Worm (Caenorhabditis elegans): ENCODE data around the gene cox-15.

cox-15 gene

DNA sequence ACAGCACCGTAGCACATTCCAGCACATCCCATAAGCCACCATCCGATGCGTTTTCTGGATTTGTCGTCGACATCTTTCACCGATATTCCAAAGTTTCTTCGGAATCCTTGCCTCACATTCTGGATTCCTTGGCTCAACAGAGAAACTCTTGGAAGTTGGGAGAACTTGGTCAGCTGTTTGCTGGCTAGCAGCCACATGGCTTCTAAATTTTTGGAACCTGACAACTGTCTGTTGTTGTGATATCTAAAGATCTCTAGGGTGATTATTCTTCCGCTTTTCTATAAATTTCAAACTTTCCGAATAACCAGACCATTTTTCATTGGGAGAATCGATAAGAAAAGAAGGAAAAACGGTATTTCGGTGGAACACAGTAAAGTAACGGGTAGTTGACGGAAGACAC lies at the start of gene cox-15:
cox-15 (minus strand) TSS at position 202 of the 400 bp plus-strand sequence.
- TF ChIP-seq him-1 (tag; optimal IDR thresholded peaks at IDR 0.05) (no peak), dao-5 (tag; optimal IDR thresholded peaks at IDR 0.05) (no peak), W03F9.2 (tag; optimal IDR thresholded peaks at IDR 0.05) (no peak)

DNA sequence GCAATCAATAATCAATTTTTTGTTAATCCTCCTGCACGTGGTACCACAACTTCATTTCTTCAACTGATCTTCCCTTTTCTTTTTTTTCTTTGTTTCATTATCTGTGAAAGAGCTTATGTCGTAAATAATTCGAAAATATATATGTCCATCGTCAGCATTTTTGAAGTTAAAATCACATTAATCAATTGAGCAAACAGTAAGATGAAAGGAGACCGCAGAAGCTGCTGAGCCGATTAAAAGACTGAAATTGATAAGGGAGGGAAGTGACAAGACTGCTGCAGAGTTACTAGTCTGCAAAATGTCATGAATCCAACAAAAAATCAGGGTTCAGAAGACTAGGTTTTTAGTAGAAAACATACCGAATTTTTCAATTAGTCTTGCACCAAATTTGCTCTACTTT lies 49.1 kb upstream of the cox-15 start:
- TF ChIP-seq him-1 (tag; optimal IDR thresholded peaks at IDR 0.05) (no peak), dao-5 (tag; optimal IDR thresholded peaks at IDR 0.05) (no peak), W03F9.2 (tag; optimal IDR thresholded peaks at IDR 0.05) (no peak)

DNA sequence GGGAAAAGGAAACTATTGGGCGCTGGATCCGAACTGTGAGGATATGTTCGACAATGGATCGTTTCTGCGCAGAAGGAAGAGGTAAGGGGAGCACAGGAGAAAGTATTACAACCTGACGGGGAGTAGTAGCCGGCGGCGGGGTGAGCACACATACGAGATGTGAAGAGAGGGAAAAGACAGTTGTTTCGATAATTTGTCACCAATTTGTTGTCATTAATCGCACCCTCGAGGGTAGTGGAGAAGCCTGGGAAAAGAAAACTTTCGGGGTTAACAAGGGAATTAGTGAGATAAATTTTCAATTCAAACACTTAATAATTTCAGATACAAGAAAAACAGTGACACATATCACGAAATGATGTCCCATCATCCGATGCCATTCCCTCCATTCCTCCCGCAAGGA lies 48.3 kb upstream of the cox-15 start:
- TF ChIP-seq W03F9.2 (tag; optimal IDR thresholded peaks at IDR 0.05): no peak
- no peak for TF ChIP-seq dao-5 (tag; optimal IDR thresholded peaks at IDR 0.05)
- TF ChIP-seq him-1 (tag; optimal IDR thresholded peaks at IDR 0.05): no peak

DNA sequence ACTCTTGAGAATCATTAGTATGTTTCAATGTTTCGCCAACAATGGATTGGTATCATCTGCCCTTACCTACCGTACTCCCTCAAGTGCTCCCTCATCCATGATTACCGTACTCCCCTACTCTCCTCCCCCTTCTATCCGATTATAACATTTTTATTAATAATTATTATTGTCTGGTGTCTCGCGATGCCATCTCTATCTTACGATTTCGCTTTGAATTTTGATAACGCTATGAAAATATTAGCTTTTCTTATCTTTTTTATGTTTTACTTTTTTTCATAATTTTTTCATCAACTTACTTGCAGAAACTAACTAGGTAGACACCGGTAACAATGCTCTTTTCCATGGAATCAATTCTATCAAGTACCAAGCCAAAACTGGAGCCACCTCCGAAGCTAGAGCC lies 46.9 kb upstream of the cox-15 start, which contains the start of gene unc-130:
unc-130 (plus strand) TSS at position 301 of the 400 bp plus-strand sequence.
- TF ChIP-seq him-1 (tag; optimal IDR thresholded peaks at IDR 0.05) (no peak), W03F9.2 (tag; optimal IDR thresholded peaks at IDR 0.05) (no peak), dao-5 (tag; optimal IDR thresholded peaks at IDR 0.05) (no peak)

DNA sequence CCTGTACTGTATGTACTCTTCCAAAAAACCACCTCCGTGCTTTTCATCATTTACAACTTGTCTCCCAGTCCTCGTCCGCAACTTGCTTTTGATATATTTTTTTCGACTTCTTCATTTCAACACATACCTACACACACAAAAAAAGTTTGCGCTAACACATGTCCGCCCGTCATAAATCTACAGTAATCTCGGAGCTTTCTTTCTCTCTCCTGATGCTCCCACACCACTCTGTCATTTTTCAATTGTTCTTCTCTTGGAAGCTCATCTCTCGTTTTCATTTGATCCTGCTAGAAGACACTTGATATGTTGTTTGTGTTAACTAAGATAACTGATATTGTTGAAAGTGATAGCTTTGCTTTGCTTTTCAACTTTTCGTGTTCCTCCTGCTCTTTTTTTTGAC lies 46.4 kb upstream of the cox-15 start:
- TF ChIP-seq him-1 (tag; optimal IDR thresholded peaks at IDR 0.05): no peak
- TF ChIP-seq W03F9.2 (tag; optimal IDR thresholded peaks at IDR 0.05): no peak
- no peak for TF ChIP-seq dao-5 (tag; optimal IDR thresholded peaks at IDR 0.05)

DNA sequence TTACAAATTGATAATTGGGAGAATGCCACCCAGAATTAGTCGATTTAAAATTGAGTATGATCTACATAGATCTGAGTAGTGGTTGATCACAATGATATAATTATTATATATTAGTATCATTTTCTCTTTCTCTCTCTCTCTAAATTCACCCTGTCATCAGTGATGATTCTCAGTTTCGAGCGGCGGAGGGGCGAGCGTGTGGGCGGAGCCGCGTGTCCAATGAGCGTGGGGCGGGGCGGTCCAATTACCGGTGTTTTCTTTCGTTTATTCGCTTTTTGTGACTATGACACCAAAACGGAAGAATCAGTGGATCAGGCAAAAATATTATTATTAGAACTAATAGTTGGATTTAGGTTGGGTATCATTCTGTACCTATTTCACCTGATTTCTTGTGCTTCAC lies 45.2 kb upstream of the cox-15 start:
- TF ChIP-seq him-1 (tag; optimal IDR thresholded peaks at IDR 0.05): no peak

DNA sequence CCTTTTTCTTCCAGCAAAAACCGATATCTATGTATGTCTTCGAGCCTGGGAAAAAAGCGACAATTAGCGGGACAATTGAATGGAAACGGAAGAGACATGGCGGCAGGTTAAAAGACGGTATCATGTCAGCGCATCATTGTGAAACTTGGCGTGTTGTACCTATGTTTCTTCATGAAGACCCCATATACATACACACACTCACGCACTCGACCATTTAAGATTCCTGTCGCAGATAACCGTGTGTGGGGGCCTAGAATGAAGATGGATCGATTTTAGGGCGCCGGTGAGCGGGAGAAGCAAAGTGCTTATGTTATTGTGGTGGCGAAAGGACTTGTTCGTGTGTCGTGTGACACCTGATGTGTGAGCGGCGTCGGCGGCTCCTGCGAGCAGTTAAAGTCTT lies 42.1 kb upstream of the cox-15 start:
- TF ChIP-seq W03F9.2 (tag; optimal IDR thresholded peaks at IDR 0.05) (no peak), dao-5 (tag; optimal IDR thresholded peaks at IDR 0.05) (no peak), him-1 (tag; optimal IDR thresholded peaks at IDR 0.05) (no peak)

DNA sequence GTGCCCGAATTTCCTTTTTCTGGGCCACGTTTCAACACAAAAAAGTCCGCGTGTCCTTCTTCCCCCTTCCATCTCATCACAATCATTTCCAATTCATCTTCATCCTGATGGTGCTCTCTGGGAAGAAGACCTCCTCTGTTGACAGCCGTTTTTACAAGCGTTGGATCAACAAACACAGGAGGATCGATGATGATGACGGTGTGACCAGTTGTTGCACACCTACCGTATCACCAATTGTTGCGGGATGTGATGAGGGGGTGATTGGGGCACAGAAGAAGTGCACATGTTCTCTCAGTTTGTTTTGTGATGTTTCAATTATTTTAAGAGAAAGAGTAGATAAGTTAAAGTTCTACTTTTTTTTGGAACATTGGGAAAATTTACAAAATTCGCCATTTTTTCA lies 40.7 kb upstream of the cox-15 start:
- TF ChIP-seq dao-5 (tag; optimal IDR thresholded peaks at IDR 0.05) (no peak), W03F9.2 (tag; optimal IDR thresholded peaks at IDR 0.05) (no peak), him-1 (tag; optimal IDR thresholded peaks at IDR 0.05) (no peak)

DNA sequence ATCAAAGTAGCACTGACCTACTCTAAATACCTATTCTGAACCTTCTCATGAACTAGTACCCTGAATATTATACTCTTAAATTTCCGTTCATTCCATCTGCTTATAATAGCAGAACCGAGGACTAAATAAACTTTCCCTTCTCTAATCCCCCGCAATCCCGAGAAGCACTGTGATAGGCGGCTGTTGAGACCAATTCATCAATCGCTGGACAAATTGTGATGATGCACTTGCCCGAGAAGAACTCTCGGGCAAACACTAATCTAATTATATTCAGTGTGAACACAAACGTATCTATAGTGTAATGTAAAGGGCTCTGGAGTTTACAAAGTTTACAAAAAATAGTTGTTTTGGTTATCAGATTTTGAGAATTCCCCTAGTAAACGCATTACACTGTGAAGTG lies 40.1 kb upstream of the cox-15 start:
- TF ChIP-seq dao-5 (tag; optimal IDR thresholded peaks at IDR 0.05): no peak
- TF ChIP-seq him-1 (tag; optimal IDR thresholded peaks at IDR 0.05): no peak
- TF ChIP-seq W03F9.2 (tag; optimal IDR thresholded peaks at IDR 0.05): no peak

DNA sequence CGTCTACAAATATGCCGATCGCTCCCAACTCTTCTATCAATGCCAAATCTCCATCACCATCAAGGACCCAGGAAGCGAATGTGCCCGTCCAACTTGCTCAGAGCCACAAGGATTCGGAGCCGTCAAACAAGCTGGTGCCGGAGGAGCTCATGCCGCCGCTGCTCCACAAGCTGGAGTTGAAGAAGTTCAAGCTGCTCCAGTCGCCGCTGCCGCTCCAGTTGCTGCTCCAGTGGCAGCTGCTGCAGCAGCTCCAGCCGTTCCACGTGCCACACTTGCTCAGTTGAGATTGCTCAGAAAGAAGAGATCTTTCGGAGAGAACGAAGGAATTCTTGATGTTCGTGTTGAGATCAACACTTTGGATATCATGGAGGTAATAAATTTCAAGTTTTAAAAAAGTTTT lies 36.1 kb upstream of the cox-15 start:
- no peak for TF ChIP-seq dao-5 (tag; optimal IDR thresholded peaks at IDR 0.05)
- TF ChIP-seq W03F9.2 (tag; optimal IDR thresholded peaks at IDR 0.05): no peak
- TF ChIP-seq him-1 (tag; optimal IDR thresholded peaks at IDR 0.05): no peak

DNA sequence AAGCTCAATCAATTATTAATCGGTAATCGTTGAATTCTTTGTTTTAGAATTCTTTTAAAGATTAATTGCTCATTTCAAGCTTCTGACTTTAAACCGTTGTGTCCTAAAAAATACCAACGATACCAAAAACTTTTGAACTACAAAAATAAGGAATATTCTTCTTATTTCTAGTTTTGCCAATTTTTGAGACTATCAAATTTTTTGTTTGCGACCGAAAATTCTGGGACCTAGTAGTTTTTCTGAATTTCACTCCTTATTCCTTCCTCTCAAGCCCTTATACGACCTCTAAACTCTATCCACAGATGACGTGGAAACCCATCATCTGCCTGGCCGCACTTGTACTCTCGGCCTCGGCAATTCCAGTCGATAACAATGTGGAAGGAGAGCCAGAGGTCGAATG lies 34.1 kb upstream of the cox-15 start, which contains the start of gene cut-1:
cut-1 (plus strand) TSS at position 301 of the 400 bp plus-strand sequence.
- TF ChIP-seq W03F9.2 (tag; optimal IDR thresholded peaks at IDR 0.05): no peak
- TF ChIP-seq dao-5 (tag; optimal IDR thresholded peaks at IDR 0.05): no peak
- TF ChIP-seq him-1 (tag; optimal IDR thresholded peaks at IDR 0.05): no peak

DNA sequence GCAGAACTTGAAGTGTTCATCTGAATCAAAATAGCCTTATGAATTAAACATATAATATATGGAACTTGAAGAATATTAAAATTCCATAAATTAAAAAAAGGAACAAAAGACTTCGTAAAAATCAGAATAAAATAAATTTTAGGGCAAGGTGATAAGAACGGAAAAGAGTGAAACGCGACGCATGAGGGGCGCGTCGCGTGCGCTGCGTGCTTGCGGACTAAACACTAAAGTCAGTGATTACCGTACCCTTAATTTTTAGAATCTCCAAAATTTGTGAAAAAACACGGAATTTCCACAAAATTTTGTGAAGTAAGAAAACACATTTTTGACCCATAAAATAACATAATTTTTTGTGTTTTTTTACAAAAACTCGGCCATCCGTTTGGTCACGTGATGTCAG lies 26.4 kb upstream of the cox-15 start, which contains the start of gene T05B9.1:
T05B9.1 (minus strand) TSS at position 20 of the 400 bp plus-strand sequence.
- no peak for TF ChIP-seq W03F9.2 (tag; optimal IDR thresholded peaks at IDR 0.05)
- TF ChIP-seq him-1 (tag; optimal IDR thresholded peaks at IDR 0.05): no peak
- TF ChIP-seq dao-5 (tag; optimal IDR thresholded peaks at IDR 0.05): no peak

DNA sequence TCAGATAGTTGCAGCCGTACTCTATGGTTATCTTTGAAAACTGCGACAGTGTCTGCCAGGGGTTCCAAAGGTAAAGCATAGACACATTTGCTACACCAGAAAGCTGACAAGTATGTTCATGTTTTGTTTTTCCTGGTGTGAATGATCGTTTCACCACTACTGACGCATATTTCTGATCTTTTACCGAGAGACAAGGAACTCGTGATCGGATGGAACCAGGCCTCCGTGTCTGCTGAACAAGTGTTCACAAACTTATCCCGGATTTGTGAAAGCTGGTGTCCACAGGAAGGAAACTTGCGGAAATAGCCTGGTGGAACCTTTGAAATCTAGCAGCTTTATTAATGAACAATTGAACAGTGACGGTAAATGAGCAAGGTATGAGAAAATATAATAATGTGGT lies 25.0 kb upstream of the cox-15 start:
- no peak for TF ChIP-seq him-1 (tag; optimal IDR thresholded peaks at IDR 0.05)
- TF ChIP-seq dao-5 (tag; optimal IDR thresholded peaks at IDR 0.05): no peak
- TF ChIP-seq W03F9.2 (tag; optimal IDR thresholded peaks at IDR 0.05): no peak

DNA sequence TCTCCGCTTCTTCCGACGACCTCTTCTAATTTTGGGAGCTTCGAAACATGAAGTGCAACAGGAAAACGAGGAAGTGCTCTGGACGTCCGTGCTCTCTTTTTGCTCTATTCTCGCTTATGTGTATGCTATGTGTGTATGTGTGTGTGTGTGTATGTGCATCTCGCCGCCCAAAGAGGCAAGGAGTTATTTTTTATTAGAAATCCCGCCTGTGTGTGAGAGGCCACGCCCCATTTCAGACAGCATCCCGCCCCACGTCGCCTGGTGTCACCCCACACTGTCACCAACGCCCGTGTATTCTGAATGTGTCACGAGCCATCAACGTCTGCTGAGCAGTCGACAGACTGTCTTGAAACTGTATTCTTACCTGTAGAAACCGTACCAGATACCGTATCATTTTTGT lies 20.8 kb upstream of the cox-15 start, which contains the start of gene T05B9.2:
T05B9.2 (plus strand) TSS at position 301 of the 400 bp plus-strand sequence.
- TF ChIP-seq W03F9.2 (tag; optimal IDR thresholded peaks at IDR 0.05): no peak
- TF ChIP-seq him-1 (tag; optimal IDR thresholded peaks at IDR 0.05): no peak
- TF ChIP-seq dao-5 (tag; optimal IDR thresholded peaks at IDR 0.05): no peak

DNA sequence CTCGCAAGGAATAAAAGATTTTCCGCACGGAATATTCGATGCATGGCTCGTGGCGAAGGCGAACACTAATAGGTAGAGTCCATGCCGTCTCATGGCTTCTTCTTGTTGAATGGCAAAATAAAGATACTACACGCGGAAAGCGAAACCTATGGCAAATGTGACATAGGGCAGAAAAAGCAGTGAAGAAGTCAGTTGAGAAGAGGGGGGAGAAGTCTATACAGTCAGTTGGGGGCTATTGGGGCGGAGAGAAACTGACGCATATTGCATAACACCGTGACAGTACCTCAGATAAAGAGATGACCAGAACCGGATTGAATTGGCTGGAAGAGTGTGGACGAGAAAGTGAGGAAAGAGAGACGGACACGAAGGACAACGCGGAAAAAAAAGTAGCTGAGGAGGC lies 12.7 kb upstream of the cox-15 start, which contains the start of gene T06D8.10:
T06D8.10 (minus strand) TSS at position 101 of the 400 bp plus-strand sequence.
- TF ChIP-seq dao-5 (tag; optimal IDR thresholded peaks at IDR 0.05): no peak
